Fruit fly (Drosophila melanogaster): Measurements from ENCODE around the gene RabGGTb.

DNA sequence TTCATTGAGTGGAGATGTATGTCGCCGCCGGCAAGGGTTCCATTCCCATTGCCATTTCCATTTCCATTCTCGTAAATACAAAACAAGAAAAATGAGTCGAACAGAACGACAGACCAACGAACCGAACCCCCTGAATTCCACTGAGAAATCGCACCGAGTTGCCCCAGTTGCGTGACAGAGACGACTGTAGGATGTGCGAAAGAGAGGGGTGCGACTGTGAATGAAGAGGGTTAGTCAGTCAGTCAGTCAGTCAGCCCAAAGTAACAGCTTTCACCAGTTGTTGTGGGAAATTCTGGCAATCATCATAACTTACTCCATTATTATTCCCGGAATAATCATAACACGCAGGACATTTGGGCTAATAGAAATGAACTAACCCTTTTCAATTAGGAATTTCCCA, 19.3 kb downstream of the RabGGTb start:
- no peak for TF ChIP-seq insv (optimal IDR thresholded peaks at IDR 0.05)
- TF ChIP-seq psq (optimal IDR thresholded peaks at IDR 0.05), result no peak
- TF ChIP-seq Myc (optimal IDR thresholded peaks at IDR 0.05), result no peak
- TF ChIP-seq h (optimal IDR thresholded peaks at IDR 0.05), result no peak

Data from Kc167 (cell line).